Fruit fly (Drosophila melanogaster): ENCODE measurements around the gene CG6700.

CG6700 gene

DNA sequence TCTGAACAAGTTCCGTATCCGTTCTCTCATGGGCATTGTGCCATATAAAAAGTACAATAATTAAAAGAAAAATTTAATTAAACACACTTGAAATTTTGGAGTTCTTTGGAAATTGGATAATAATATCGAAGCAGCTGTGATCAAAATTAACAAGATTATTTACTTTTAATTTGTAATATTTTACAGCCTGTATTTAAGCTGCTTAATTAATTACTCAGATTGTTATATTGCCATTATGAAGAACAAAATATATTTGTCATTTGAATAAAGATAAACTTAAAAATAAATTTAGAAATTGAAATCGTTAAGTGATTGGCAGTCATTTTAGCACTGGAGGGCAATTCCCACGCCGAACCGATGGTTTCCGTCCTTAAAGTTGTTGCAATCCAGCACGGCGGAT is 3.2 kb upstream of the CG6700 start, which contains the start of the genes CG17139 and CG17140:
Gene CG17139 (minus strand): TSS at position 101 of the 400 bp plus-strand sequence.
Gene CG17140 (minus strand): TSS at position 101 of the 400 bp plus-strand sequence.
- no peak for TF ChIP-seq CG11902 (GFP tag; optimal IDR thresholded peaks at IDR 0.05)
- no peak for TF ChIP-seq CG31627 (GFP tag; optimal IDR thresholded peaks at IDR 0.05)
- no peak for TF ChIP-seq eg (GFP tag; IDR thresholded peaks at IDR 0.05)
- TF ChIP-seq OdsH (GFP tag; optimal IDR thresholded peaks at IDR 0.05), result no peak
- no peak for TF ChIP-seq dsx (GFP tag; optimal IDR thresholded peaks at IDR 0.05; ENCODE audit: poor library complexity, severe bottlenecking)
- no peak for TF ChIP-seq CG10631 (GFP tag; optimal IDR thresholded peaks at IDR 0.05)
- no peak for TF ChIP-seq CG8119 (GFP tag; IDR thresholded peaks at IDR 0.05)
- TF ChIP-seq Gug (GFP tag; IDR thresholded peaks at IDR 0.05), result no peak
- TF ChIP-seq net (GFP tag; optimal IDR thresholded peaks at IDR 0.05), result no peak
- no peak for TF ChIP-seq CG8319 (GFP tag; optimal IDR thresholded peaks at IDR 0.05)
- TF ChIP-seq Smox (GFP tag; optimal IDR thresholded peaks at IDR 0.05), result no peak
- no peak for TF ChIP-seq topi (GFP tag; optimal IDR thresholded peaks at IDR 0.05)
- TF ChIP-seq CG10669 (GFP tag; optimal IDR thresholded peaks at IDR 0.05), result no peak
- TF ChIP-seq CG3919 (GFP tag; optimal IDR thresholded peaks at IDR 0.05), result no peak
- TF ChIP-seq CG7368 (GFP tag; optimal IDR thresholded peaks at IDR 0.05), result no peak
- no peak for TF ChIP-seq CG16779 (tag; optimal IDR thresholded peaks at IDR 0.05)
- no peak for TF ChIP-seq vri (GFP tag; optimal IDR thresholded peaks at IDR 0.05)
- no peak for TF ChIP-seq dac (GFP tag; optimal IDR thresholded peaks at IDR 0.05)
- no peak for TF ChIP-seq fkh (GFP tag; optimal IDR thresholded peaks at IDR 0.05)
- TF ChIP-seq CG6854 (GFP tag; optimal IDR thresholded peaks at IDR 0.05), result no peak

DNA sequence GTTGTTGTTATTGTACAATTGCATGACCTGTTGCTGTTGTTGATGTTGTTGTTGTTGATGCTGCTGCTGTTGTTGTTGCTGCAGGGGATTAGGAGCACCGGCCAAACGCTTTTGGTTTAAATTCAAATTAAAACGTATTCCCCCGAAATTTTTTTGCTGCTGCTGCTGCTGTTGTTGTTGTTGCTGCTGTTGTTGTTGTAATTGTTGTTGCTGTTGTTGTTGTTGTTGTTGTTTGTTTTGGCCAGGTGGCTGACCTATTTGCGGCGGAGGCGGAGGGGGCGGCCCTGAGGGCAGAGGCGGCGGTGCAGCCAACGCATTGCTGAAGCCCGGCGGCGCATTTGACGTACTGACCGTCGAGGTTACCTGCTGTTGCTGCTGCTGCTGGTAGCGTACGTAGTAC is 778 bp downstream of the CG6700 start:
- TF ChIP-seq Eip78C (GFP tag) (no peak), dac (GFP tag; optimal IDR thresholded peaks at IDR 0.05) (no peak), CG31627 (GFP tag; optimal IDR thresholded peaks at IDR 0.05) (no peak), Gug (GFP tag; IDR thresholded peaks at IDR 0.05) (no peak), CG8319 (GFP tag; optimal IDR thresholded peaks at IDR 0.05) (no peak), net (GFP tag; optimal IDR thresholded peaks at IDR 0.05) (no peak), salr (GFP tag; optimal IDR thresholded peaks at IDR 0.05) (no peak), Sox102F (GFP tag; optimal IDR thresholded peaks at IDR 0.05) (no peak), Hr4 (GFP tag; optimal IDR thresholded peaks at IDR 0.05) (no peak), Blimp-1 (GFP tag; optimal IDR thresholded peaks at IDR 0.05) (no peak)

DNA sequence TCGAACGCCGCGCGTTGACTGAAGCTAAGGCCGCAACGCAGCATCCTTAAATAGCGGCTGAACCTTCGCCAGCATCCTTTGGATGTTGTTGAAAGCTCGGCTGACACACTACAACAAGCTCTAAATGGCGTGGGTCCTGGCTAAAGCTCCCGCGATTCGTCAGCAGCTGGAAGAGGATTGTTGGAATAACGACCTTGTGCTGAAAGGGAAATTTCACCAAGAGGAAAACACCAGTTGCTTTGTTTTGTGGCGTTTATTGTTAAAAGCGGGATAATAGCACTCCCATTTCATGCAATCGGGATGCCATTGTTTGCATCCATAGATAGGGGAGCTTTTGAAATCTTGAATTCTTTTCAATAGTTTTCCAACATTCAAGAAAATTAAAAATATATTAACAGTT is 4.9 kb downstream of the CG6700 start, which contains the start of gene Nos:
Gene Nos (minus strand): TSS at position 21 of the 400 bp plus-strand sequence.
- TF ChIP-seq fd59A (GFP tag; optimal IDR thresholded peaks at IDR 0.05) (no peak), CG8632 (GFP tag; optimal IDR thresholded peaks at IDR 0.05) (no peak), svp (GFP tag) (no peak), fd85E (GFP tag; optimal IDR thresholded peaks at IDR 0.05) (no peak), CG8319 (GFP tag; optimal IDR thresholded peaks at IDR 0.05) (no peak), CG10669 (GFP tag; optimal IDR thresholded peaks at IDR 0.05) (no peak), OdsH (GFP tag; optimal IDR thresholded peaks at IDR 0.05) (no peak), pdm3 (GFP tag; optimal IDR thresholded peaks at IDR 0.05) (no peak), CG31627 (GFP tag; optimal IDR thresholded peaks at IDR 0.05) (no peak), Met (GFP tag; optimal IDR thresholded peaks at IDR 0.05) (no peak), dsx (GFP tag; optimal IDR thresholded peaks at IDR 0.05; ENCODE audit: poor library complexity, severe bottlenecking) (no peak), achi (GFP tag; optimal IDR thresholded peaks at IDR 0.05) (no peak), Hr39 (GFP tag; optimal IDR thresholded peaks at IDR 0.05) (no peak), Ets96B (tag; optimal IDR thresholded peaks at IDR 0.05) (no peak), Sox14 (GFP tag; optimal IDR thresholded peaks at IDR 0.05) (no peak)

DNA sequence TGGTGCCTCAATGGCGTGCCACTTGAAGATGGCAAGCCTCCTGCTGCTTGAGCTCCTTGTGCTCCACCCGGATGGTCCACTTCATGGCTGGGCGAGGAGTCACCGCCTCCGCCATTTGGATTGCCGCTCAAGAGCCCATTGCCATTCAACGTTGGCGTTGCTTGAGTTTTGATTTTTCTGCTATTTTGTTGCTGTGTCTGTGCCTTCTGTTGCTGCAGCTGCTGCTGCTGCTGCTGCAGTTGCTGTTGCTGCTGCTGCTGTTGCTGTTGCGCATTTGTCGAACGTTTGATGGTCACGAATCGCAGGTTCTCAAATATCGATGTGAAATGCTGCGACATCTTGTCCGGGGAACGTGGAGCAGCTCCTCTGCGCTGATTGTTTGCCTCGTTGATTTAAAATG is 10.8 kb downstream of the CG6700 start:
- TF ChIP-seq Met (GFP tag; optimal IDR thresholded peaks at IDR 0.05) (no peak), CG1621 (tag; optimal IDR thresholded peaks at IDR 0.05) (no peak)

Data from whole organism, prepupa.